Worm (Caenorhabditis elegans): ENCODE data around the gene ZK593.3.

DNA sequence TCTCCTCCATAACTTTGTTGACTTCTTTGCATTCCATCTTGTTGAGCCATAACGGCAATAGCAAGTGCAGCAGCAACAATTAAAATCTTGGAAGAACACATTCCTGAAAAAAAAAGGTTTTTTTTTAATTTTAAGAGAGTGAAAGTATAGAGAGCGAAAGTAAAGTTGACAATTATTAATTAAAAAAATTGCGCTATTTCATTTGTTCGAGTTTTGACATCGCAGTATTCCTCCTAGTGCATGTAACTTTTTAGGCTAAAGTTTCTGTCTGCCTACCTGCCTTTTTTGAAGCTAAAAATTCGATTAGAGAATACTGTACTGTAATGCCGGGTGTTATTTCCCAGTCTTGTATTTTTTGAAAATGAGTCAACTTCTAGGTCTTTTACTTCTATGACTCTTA, 23.5 kb upstream of the ZK593.3 start, which contains the start of gene srlf-12:
- TF ChIP-seq attf-6 (GFP tag; IDR thresholded peaks at IDR 0.05) (no peak), F22D6.2 (tag; optimal IDR thresholded peaks at IDR 0.05) (no peak), ZK185.1 (tag; optimal IDR thresholded peaks at IDR 0.05; ENCODE audit: poor library complexity, severe bottlenecking) (no peak), ceh-40 (GFP tag; IDR thresholded peaks at IDR 0.05) (no peak), rpc-1 (optimal IDR thresholded peaks at IDR 0.05) (no peak), rpc-1 (tag; optimal IDR thresholded peaks at IDR 0.05) (no peak), nhr-27 (tag; optimal IDR thresholded peaks at IDR 0.05) (no peak), mel-28 (tag; optimal IDR thresholded peaks at IDR 0.05; ENCODE audit: borderline replicate concordance) (no peak), Y56A3A.18 (GFP tag; IDR thresholded peaks at IDR 0.05) (no peak), sptf-2 (GFP tag; optimal IDR thresholded peaks at IDR 0.05) (no peak), ztf-3 (GFP tag; optimal IDR thresholded peaks at IDR 0.05) (no peak), egl-44 (GFP tag; IDR thresholded peaks at IDR 0.05) (no peak), ama-1 (optimal IDR thresholded peaks at IDR 0.05) (no peak), ama-1 (GFP tag; optimal IDR thresholded peaks at IDR 0.05) (no peak), somi-1 (GFP tag; optimal IDR thresholded peaks at IDR 0.05) (no peak), unc-62 (GFP tag; optimal IDR thresholded peaks at IDR 0.05) (no peak)
